Worm (Caenorhabditis elegans): ENCODE results near the gene C01B10.6.

DNA sequence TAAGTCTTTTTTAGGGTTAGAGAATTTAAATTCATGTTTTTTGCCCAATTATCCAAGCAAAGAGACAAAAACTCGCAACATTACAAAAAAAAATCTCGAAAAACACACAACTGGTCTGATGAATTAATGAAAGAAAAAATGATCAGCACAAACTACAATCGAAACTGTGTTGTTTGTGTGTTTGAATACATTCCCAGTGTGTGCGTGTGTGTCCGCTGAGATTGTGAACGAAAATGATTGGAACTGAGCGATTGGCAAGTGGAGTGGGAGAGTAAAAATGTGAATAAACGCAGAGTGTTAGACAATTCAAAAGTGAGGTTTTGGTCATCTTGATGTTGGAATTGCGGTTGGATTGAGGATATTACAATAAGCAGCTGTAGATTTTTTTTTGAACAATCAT is 33.4 kb upstream of the C01B10.6 start:
- TF ChIP-seq hlh-6 (tag; optimal IDR thresholded peaks at IDR 0.05) (no peak), nhr-11 (tag; optimal IDR thresholded peaks at IDR 0.05) (no peak), C38D4.7 (GFP tag; optimal IDR thresholded peaks at IDR 0.05) (no peak), pqm-1 (tag; optimal IDR thresholded peaks at IDR 0.05) (no peak), tbx-2 (tag; optimal IDR thresholded peaks at IDR 0.05) (no peak), nfya-1 (tag; optimal IDR thresholded peaks at IDR 0.05) (no peak), K09A11.1 (tag; optimal IDR thresholded peaks at IDR 0.05; ENCODE audit: insufficient read depth) (no peak), sox-4 (tag; optimal IDR thresholded peaks at IDR 0.05) (no peak), ets-4 (tag; optimal IDR thresholded peaks at IDR 0.05) (no peak), nhr-232 (tag; optimal IDR thresholded peaks at IDR 0.05) (no peak), elt-2 (tag; optimal IDR thresholded peaks at IDR 0.05) (no peak), hlh-8 (tag; optimal IDR thresholded peaks at IDR 0.05) (no peak)
